Worm (Caenorhabditis elegans) whole organism, L4 larva: ENCODE results near the gene got-2.2.

Experiments used
- F26F4.8 ChIP-seq: fragments of 200-800 bp; sonication (Bioruptor generic); conservative IDR thresholded peaks from 2 replicates; pipeline ENCODE4 v1.3.6; 2022; ENCODE audit warnings: missing genetic modification characterization, missing compliant biosample characterization
- F37D6.2 ChIP-seq: sonication (generic microtip); optimal IDR thresholded peaks from 2 replicates; lab custom pipeline; 2016; ENCODE audit warnings: mild to moderate bottlenecking, missing genetic modification characterization, missing compliant biosample characterization
- T26A8.4 ChIP-seq: fragments of 200-800 bp; sonication (Bioruptor generic); IDR thresholded peaks from 2 replicates; pipeline ENCODE4 v1.3.6; 2022; ENCODE audit warnings: missing genetic modification characterization, missing compliant biosample characterization
- Y5F2A.4 ChIP-seq: fragments of 200-800 bp; sonication (Bioruptor generic); optimal IDR thresholded peaks from 2 replicates; lab custom pipeline; 2018; ENCODE audit warnings: mild to moderate bottlenecking, missing genetic modification characterization, missing compliant biosample characterization
- ZK337.2 ChIP-seq: fragments of 200-800 bp; sonication (Bioruptor generic); IDR thresholded peaks from 2 replicates; pipeline ENCODE4 v1.3.6; 2022; ENCODE audit warnings: missing genetic modification reagents, missing genetic modification characterization, missing compliant biosample characterization
- ZK546.5 ChIP-seq, 2 experiments: sonication (generic microtip); optimal IDR thresholded peaks; 2 replicates each; lab custom pipeline; 2017; ENCODE audit warnings: missing biosample characterization in 2 of 2, missing genetic modification characterization in 2 of 2
- aha-1 ChIP-seq: fragments of 150-350 bp; peaks from one replicate; lab custom pipeline; 2014; ENCODE audit warnings: missing biosample characterization, missing genetic modification characterization
- ama-1 ChIP-seq: fragments of 150-350 bp; optimal IDR thresholded peaks from 2 replicates; lab custom pipeline; 2014; ENCODE audit warnings: inconsistent platforms, mixed read lengths
- ceh-20 ChIP-seq: fragments of 200-800 bp; sonication (Bioruptor generic); IDR thresholded peaks from 2 replicates; pipeline ENCODE4 v1.3.6; 2022; ENCODE audit warnings: missing genetic modification reagents, missing genetic modification characterization, missing compliant biosample characterization
- ceh-28 ChIP-seq: fragments of 150-350 bp; optimal IDR thresholded peaks from 2 replicates; lab custom pipeline; 2014; ENCODE audit warnings: missing biosample characterization, missing genetic modification reagents, missing genetic modification characterization
- ceh-32 ChIP-seq: sonication (generic microtip); optimal IDR thresholded peaks from 2 replicates; lab custom pipeline; 2016; ENCODE audit warnings: mild to moderate bottlenecking, missing genetic modification characterization, missing compliant biosample characterization; ENCODE audit not compliant: poor library complexity
- ceh-44 ChIP-seq: fragments of 200-800 bp; sonication (Bioruptor generic); IDR thresholded peaks from 2 replicates; pipeline ENCODE4 v1.3.6; 2022; ENCODE audit warnings: missing genetic modification reagents, missing genetic modification characterization, missing compliant biosample characterization
- ceh-62 ChIP-seq: sonication (generic microtip); optimal IDR thresholded peaks from 2 replicates; lab custom pipeline; 2017; ENCODE audit warnings: missing biosample characterization, missing genetic modification characterization
- ceh-82 ChIP-seq: sonication (generic microtip); optimal IDR thresholded peaks from 2 replicates; lab custom pipeline; 2017; ENCODE audit warnings: missing biosample characterization, missing genetic modification characterization
- cey-2 ChIP-seq: sonication (generic microtip); optimal IDR thresholded peaks from 3 replicates; lab custom pipeline; 2017; ENCODE audit warnings: missing genetic modification characterization, mild to moderate bottlenecking, missing compliant biosample characterization, antibody characterized with exemption, borderline replicate concordance; ENCODE audit not compliant: insufficient read depth
- dpl-1 ChIP-seq: fragments of 150-350 bp; optimal IDR thresholded peaks from 2 replicates; lab custom pipeline; 2014; ENCODE audit warnings: missing biosample characterization, missing genetic modification reagents, missing genetic modification characterization
- duxl-1 ChIP-seq: sonication (generic microtip); optimal IDR thresholded peaks from 2 replicates; lab custom pipeline; 2016; ENCODE audit warnings: mild to moderate bottlenecking, missing genetic modification characterization, moderate library complexity, missing compliant biosample characterization; ENCODE audit not compliant: poor library complexity
- egl-27 ChIP-seq: sonication (generic microtip); optimal IDR thresholded peaks from 3 replicates; lab custom pipeline; 2017; ENCODE audit warnings: missing biosample characterization, missing genetic modification reagents, missing genetic modification characterization
- fos-1 ChIP-seq: fragments of 150-350 bp; optimal IDR thresholded peaks from 2 replicates; lab custom pipeline; 2014; ENCODE audit warnings: missing biosample characterization, missing genetic modification characterization
- gei-8 ChIP-seq: fragments of 200-800 bp; sonication (Bioruptor generic); optimal IDR thresholded peaks from 2 replicates; lab custom pipeline; 2018; ENCODE audit warnings: mild to moderate bottlenecking, missing genetic modification characterization, missing compliant biosample characterization
- lin-1 ChIP-seq: fragments of 200-800 bp; sonication (Bioruptor generic); IDR thresholded peaks from 2 replicates; pipeline ENCODE4 v1.3.6; 2022; ENCODE audit warnings: missing genetic modification reagents, missing genetic modification characterization, missing compliant biosample characterization
- lin-38 ChIP-seq: fragments of 200-800 bp; sonication (Bioruptor generic); IDR thresholded peaks from 2 replicates; pipeline ENCODE4 v1.3.6; 2022; ENCODE audit warnings: missing genetic modification reagents, missing genetic modification characterization, missing compliant biosample characterization
- lin-39 ChIP-seq: fragments of 150-350 bp; optimal IDR thresholded peaks from 2 replicates; lab custom pipeline; 2014; ENCODE audit warnings: missing biosample characterization, missing genetic modification reagents, missing genetic modification characterization
- nhr-102 ChIP-seq: sonication (generic microtip); optimal IDR thresholded peaks from 2 replicates; lab custom pipeline; 2016; ENCODE audit warnings: mild to moderate bottlenecking, missing genetic modification characterization, moderate library complexity, missing compliant biosample characterization
- nhr-11 ChIP-seq: fragments of 150-350 bp; optimal IDR thresholded peaks from 2 replicates; lab custom pipeline; 2014; ENCODE audit warnings: missing biosample characterization, missing genetic modification characterization
- nhr-111 ChIP-seq: fragments of 200-800 bp; sonication (Bioruptor generic); optimal IDR thresholded peaks from 2 replicates; lab custom pipeline; 2018; ENCODE audit warnings: mild to moderate bottlenecking, missing genetic modification characterization, missing compliant biosample characterization
- nhr-237 ChIP-seq: sonication (generic microtip); optimal IDR thresholded peaks from 2 replicates; lab custom pipeline; 2017; ENCODE audit warnings: missing biosample characterization, missing genetic modification characterization
- nhr-25 ChIP-seq: sonication (generic microtip); optimal IDR thresholded peaks from 2 replicates; lab custom pipeline; 2017; ENCODE audit warnings: missing genetic modification characterization, mild to moderate bottlenecking, missing compliant biosample characterization, antibody characterized with exemption, moderate library complexity, borderline replicate concordance; ENCODE audit not compliant: insufficient read depth
- nhr-28 ChIP-seq: fragments of 150-350 bp; optimal IDR thresholded peaks from 2 replicates; lab custom pipeline; 2014; ENCODE audit warnings: missing biosample characterization, missing genetic modification characterization
- nhr-76 ChIP-seq: fragments of 150-350 bp; optimal IDR thresholded peaks from 2 replicates; lab custom pipeline; 2014; ENCODE audit warnings: missing biosample characterization, missing genetic modification characterization
- set-16 ChIP-seq: fragments of 200-800 bp; sonication (Bioruptor generic); IDR thresholded peaks from 2 replicates; pipeline ENCODE4 v1.3.6; 2022; ENCODE audit warnings: missing genetic modification reagents, missing genetic modification characterization, missing compliant biosample characterization
- skn-1 ChIP-seq: fragments of 150-350 bp; optimal IDR thresholded peaks from 2 replicates; lab custom pipeline; 2014; ENCODE audit warnings: missing biosample characterization, missing genetic modification characterization
- snpc-1.2 ChIP-seq: fragments of 200-800 bp; sonication (Bioruptor generic); IDR thresholded peaks from 2 replicates; pipeline ENCODE4 v1.3.6; 2022; ENCODE audit warnings: missing genetic modification reagents, missing genetic modification characterization, missing compliant biosample characterization
- spr-1 ChIP-seq: sonication (generic microtip); optimal IDR thresholded peaks from 2 replicates; lab custom pipeline; 2016; ENCODE audit warnings: mild to moderate bottlenecking, missing genetic modification characterization, missing compliant biosample characterization
- tra-1 ChIP-seq: fragments of 200-800 bp; sonication (Bioruptor generic); IDR thresholded peaks from 2 replicates; pipeline ENCODE4 v1.3.6; 2022; ENCODE audit warnings: missing genetic modification reagents, missing genetic modification characterization, missing compliant biosample characterization
- zag-1 ChIP-seq: fragments of 150-350 bp; optimal IDR thresholded peaks from 2 replicates; lab custom pipeline; 2014; ENCODE audit warnings: missing biosample characterization, missing genetic modification characterization
- zip-11 ChIP-seq: fragments of 200-800 bp; sonication (Bioruptor generic); IDR thresholded peaks from 2 replicates; pipeline ENCODE4 v1.3.6; 2022; ENCODE audit warnings: missing genetic modification characterization, missing compliant biosample characterization
- zip-2 ChIP-seq: fragments of 150-350 bp; optimal IDR thresholded peaks from 2 replicates; lab custom pipeline; 2014; ENCODE audit warnings: missing biosample characterization, missing genetic modification characterization

Gene got-2.2

DNA sequence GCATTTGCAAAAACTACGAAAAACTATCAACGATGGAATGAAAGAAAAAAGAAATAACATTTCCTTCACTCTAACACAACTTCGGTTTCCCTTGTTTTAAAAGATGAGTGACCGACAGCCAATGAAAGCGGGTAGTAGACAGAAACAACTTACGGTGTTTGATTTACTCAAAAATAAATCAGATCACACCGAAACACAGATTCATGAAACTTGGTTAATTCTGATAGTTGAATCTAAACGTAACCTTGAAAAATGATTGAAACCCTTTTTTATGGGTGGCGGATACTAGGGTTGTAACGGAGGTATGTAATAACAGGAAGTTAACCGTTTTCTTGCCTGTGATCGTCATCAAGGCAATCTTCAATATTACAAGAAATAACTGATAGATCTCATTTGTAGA lies 34.6 kb downstream of the got-2.2 start:
- peak; percentile 60 for TF ChIP-seq nhr-25
- TF ChIP-seq ceh-62 (tag; lab: Kevin White, UChicago) = no peak
- no peak for TF ChIP-seq ama-1 (lab: Kevin White, UChicago)
- TF ChIP-seq nhr-102 = no peak
- TF ChIP-seq T26A8.4 (GFP tag; lab: Robert Waterston, UW) = no peak
- TF ChIP-seq duxl-1 (tag; lab: Kevin White, UChicago) = no peak
- no peak for TF ChIP-seq F26F4.8 (GFP tag; lab: Robert Waterston, UW)
- TF ChIP-seq Y5F2A.4 (GFP tag; lab: Kevin White, UChicago) = no peak
- TF ChIP-seq skn-1 (tag; lab: Kevin White, UChicago) = no peak
- no peak for TF ChIP-seq dpl-1 (GFP tag; lab: Kevin White, UChicago)
- TF ChIP-seq gei-8 (GFP tag; lab: Kevin White, UChicago) = no peak
- no peak for TF ChIP-seq nhr-111 (GFP tag; lab: Kevin White, UChicago)
- TF ChIP-seq F37D6.2 (tag; lab: Kevin White, UChicago) = no peak
- no peak for TF ChIP-seq zag-1
- TF ChIP-seq set-16 (GFP tag; lab: Robert Waterston, UW) = no peak
- TF ChIP-seq lin-38 (GFP tag; lab: Robert Waterston, UW) = no peak
- TF ChIP-seq egl-27 (tag; lab: Kevin White, UChicago) = no peak
- peak; percentile 38 for TF ChIP-seq nhr-28 (tag; lab: Kevin White, UChicago)
- TF ChIP-seq zip-11 (GFP tag; lab: Robert Waterston, UW) = no peak
- TF ChIP-seq ceh-32 = no peak
- no peak for TF ChIP-seq snpc-1.2 (GFP tag; lab: Robert Waterston, UW)
- TF ChIP-seq ceh-44 (GFP tag; lab: Robert Waterston, UW) = 0 out of 2 replicates have a peak, but pooled peaks have one; percentile 13
- TF ChIP-seq ceh-82 = no peak
- TF ChIP-seq ZK546.5 (tag; optimal IDR thresholded peaks at IDR 0.05; lab: Kevin White, UChicago) = no peak
- TF ChIP-seq ZK337.2 = no peak
- TF ChIP-seq tra-1 = no peak

DNA sequence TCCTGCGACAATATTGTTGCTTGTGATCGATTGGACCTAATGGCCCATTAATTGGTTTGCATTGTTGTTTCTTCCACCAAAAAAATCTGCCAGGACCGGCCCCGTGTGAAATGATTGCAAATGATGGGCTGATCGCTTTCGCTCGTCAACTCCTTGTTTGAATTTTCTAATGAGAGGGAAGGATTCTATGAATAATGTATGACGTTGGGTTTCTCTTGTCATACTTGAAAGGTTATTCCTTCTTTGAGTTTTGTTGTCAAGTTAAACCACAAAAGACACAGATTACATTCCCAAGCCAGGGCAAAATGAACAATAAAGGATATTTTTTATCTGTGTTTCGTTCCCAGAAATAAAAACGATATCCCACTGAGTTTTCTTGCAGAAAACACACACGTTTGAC lies 35.9 kb downstream of the got-2.2 start:
- TF ChIP-seq aha-1 (tag; lab: Kevin White, UChicago) (peak; percentile 95), nhr-11 (tag; lab: Kevin White, UChicago) (no peak)

DNA sequence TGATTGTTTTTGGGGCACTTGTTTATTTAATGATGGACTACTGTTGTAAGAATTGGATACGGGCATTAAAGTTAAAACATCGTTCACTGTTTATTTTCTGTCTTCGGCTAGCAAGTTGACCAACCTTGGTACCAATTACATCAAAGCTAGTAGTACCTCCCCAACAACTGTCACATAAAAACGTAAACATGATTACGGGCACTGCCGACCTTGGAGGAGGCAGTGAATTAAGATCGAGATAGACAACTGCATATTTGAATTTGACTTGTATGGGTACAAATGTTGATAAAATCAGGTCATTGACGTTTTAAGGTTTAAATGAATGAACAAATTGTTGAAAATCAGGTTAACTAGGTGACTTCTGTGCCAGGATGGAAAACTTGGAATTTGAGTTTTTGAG lies 36.5 kb downstream of the got-2.2 start:
- TF ChIP-seq spr-1 (tag; lab: Kevin White, UChicago) = no peak
- TF ChIP-seq nhr-76 (tag; lab: Kevin White, UChicago) = no peak
- TF ChIP-seq lin-1 (GFP tag; lab: Robert Waterston, UW) = no peak
- no peak for TF ChIP-seq lin-39 (tag; lab: Kevin White, UChicago)
- no peak for TF ChIP-seq ceh-20 (GFP tag; lab: Robert Waterston, UW)
- TF ChIP-seq fos-1 (tag; lab: Kevin White, UChicago) = no peak
- no peak for TF ChIP-seq zip-2 (tag; lab: Kevin White, UChicago)
- TF ChIP-seq ceh-28 = no peak
- no peak for TF ChIP-seq skn-1 (tag; lab: Kevin White, UChicago)
- TF ChIP-seq ceh-62 (tag; lab: Kevin White, UChicago) = no peak
- TF ChIP-seq set-16 (GFP tag; lab: Robert Waterston, UW) = no peak
- no peak for TF ChIP-seq cey-2
- no peak for TF ChIP-seq nhr-237
- TF ChIP-seq ZK546.5 (tag; optimal IDR thresholded peaks at IDR 0.05; lab: Kevin White, UChicago) = no peak

DNA sequence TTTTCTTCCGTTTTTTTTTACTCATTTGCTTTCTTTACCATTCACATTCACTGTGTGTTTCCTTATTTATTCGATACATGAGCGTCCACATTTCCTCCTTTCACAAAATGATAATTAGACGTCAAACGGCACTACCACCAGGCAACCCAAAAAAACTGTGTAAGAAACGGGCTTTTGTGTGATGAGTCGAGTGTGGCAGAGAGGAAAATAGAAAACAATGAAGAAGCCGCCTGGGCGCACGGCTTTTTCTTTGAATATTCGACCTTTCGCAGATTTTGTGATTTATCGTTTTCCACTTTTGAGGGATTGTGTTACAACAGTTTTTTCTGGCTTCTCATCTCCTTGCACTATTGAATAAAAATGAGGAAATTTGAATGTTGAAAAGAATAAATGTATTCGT lies 37.5 kb downstream of the got-2.2 start:
- no peak for TF ChIP-seq ceh-32
- peak; percentile 82 for TF ChIP-seq aha-1 (tag; lab: Kevin White, UChicago)
- TF ChIP-seq, all 104 proteins: peak for 1
